Fruit fly (Drosophila melanogaster) S2 (cell line): Measurements from ENCODE around the gene CG42488.

Experiments
- CG8478 ChIP-seq: fragments of >200 bp; optimal IDR thresholded peaks from 2 replicates; lab custom pipeline; 2018
- CTCF ChIP-seq, 2 experiments: fragments of >200 bp; optimal IDR thresholded peaks; 2 replicates each; lab custom pipeline; 2018

- TF ChIP-seq CG8478 (lab: Kevin White, UChicago) (no peak), CTCF (optimal IDR thresholded peaks at IDR 0.05; lab: Kevin White, UChicago) (no peak)
Measured at dm6 chr3R:25495753-25496152, 12.9 kb downstream of the CG42488 start.
